Fruit fly (Drosophila melanogaster): ENCODE results near the gene sl.

Gene sl

DNA sequence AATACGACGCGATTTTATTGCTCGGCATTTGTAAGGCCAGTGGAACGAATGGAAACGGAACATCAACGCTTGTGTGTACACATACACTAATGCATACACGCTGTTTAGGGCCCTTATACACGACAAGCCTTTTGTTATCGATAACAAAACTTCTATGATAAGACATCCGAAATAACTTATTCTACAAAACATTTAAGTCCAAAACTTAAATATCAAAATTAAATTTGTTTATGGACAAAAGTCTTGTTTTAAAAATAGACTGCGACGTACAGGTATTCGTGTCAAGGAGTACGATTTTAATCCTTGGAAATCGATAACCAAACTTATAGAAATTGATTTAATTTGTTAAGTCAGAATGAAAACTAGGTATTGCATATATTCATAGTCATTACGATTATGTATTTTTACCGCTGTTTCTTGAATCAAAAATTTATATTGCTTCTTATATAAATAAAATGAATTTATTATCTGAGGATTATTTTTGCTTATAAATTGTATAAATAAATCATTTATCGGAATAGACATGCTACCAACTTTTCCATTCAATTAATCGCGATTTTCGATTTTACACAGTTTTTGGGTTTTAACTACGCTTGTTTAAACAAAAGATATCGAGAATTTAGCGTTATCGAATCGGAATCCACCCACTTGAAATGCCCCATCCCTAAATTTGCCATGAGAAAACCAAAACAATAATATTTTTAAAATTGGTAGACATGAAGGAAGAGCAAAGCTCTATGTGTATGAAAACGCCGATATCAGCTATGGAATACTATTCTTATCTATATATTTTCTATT is 36.8 kb upstream of the sl start, which contains the start of the genes CG9915 and SWIP (continued):
- peak; percentile 30 for TF ChIP-seq BEAF-32 (GFP tag; optimal IDR thresholded peaks at IDR 0.05)
- TF ChIP-seq nom (GFP tag; optimal IDR thresholded peaks at IDR 0.05) = no peak
- TF ChIP-seq Max (GFP tag; optimal IDR thresholded peaks at IDR 0.05) = peak; percentile 21
- peak; percentile 68 for TF ChIP-seq Dref (GFP tag; IDR thresholded peaks at IDR 0.05)
- peak; percentile 9 for TF ChIP-seq grau (tag; optimal IDR thresholded peaks at IDR 0.05)
- no peak for TF ChIP-seq prd (optimal IDR thresholded peaks at IDR 0.05)
- no peak for TF ChIP-seq prd (GFP tag; IDR thresholded peaks at IDR 0.05)
- TF ChIP-seq sna (GFP tag; IDR thresholded peaks at IDR 0.05; ENCODE audit: partially characterized antibody) = peak; percentile 41; the same call in 1 of the 2 replicates
- peak; percentile 75 for TF ChIP-seq tna (GFP tag; IDR thresholded peaks at IDR 0.05; ENCODE audit: partially characterized antibody)
- TF ChIP-seq CG2120 (GFP tag; optimal IDR thresholded peaks at IDR 0.05) = peak; percentile 24
- TF ChIP-seq HLH4C (GFP tag; IDR thresholded peaks at IDR 0.05; ENCODE audit: partially characterized antibody) = peak; percentile 83
- peak; percentile 44 for TF ChIP-seq phol (tag; optimal IDR thresholded peaks at IDR 0.05)
- peak; percentile 77 for TF ChIP-seq nerfin-2 (GFP tag; IDR thresholded peaks at IDR 0.05; ENCODE audit: partially characterized antibody)
- TF ChIP-seq vnd (GFP tag; IDR thresholded peaks at IDR 0.05; ENCODE audit: partially characterized antibody) = peak; percentile 70
- no peak for TF ChIP-seq CG6254 (GFP tag; optimal IDR thresholded peaks at IDR 0.05)
- TF ChIP-seq CG30403 (GFP tag; optimal IDR thresholded peaks at IDR 0.05) = no peak
- no peak for TF ChIP-seq Chrac-16 (GFP tag; optimal IDR thresholded peaks at IDR 0.05)
- TF ChIP-seq stwl (tag; optimal IDR thresholded peaks at IDR 0.05) = peak; percentile 38
- TF ChIP-seq repo (GFP tag; optimal IDR thresholded peaks at IDR 0.05) = no peak
- peak; percentile 16 for TF ChIP-seq Xbp1 (GFP tag; optimal IDR thresholded peaks at IDR 0.05)
- TF ChIP-seq CG2202 (tag; optimal IDR thresholded peaks at IDR 0.05) = no peak
- TF ChIP-seq CG3281 (GFP tag; optimal IDR thresholded peaks at IDR 0.05) = peak; percentile 27
- TF ChIP-seq CG9727 (GFP tag; optimal IDR thresholded peaks at IDR 0.05) = peak; percentile 22
- TF ChIP-seq CG8290 (GFP tag; optimal IDR thresholded peaks at IDR 0.05) = peak; percentile 50
- TF ChIP-seq CG8290 (tag; optimal IDR thresholded peaks at IDR 0.05) = peak in 1 of 2 experiments; percentile 47
- TF ChIP-seq cg (GFP tag; optimal IDR thresholded peaks at IDR 0.05) = peak; percentile 66
- TF ChIP-seq Lim3 (GFP tag; IDR thresholded peaks at IDR 0.05) = no peak
- peak; percentile 12 for TF ChIP-seq CG2712 (tag; optimal IDR thresholded peaks at IDR 0.05)
- no peak for TF ChIP-seq Neu2 (GFP tag; optimal IDR thresholded peaks at IDR 0.05; ENCODE audit: borderline replicate concordance)
- peak in 1 of 2 experiments; percentile 36 for TF ChIP-seq Pdp1 (GFP tag; optimal IDR thresholded peaks at IDR 0.05)
- TF ChIP-seq CG6791 (GFP tag; IDR thresholded peaks at IDR 0.05; ENCODE audit: partially characterized antibody) = peak; percentile 74

DNA sequence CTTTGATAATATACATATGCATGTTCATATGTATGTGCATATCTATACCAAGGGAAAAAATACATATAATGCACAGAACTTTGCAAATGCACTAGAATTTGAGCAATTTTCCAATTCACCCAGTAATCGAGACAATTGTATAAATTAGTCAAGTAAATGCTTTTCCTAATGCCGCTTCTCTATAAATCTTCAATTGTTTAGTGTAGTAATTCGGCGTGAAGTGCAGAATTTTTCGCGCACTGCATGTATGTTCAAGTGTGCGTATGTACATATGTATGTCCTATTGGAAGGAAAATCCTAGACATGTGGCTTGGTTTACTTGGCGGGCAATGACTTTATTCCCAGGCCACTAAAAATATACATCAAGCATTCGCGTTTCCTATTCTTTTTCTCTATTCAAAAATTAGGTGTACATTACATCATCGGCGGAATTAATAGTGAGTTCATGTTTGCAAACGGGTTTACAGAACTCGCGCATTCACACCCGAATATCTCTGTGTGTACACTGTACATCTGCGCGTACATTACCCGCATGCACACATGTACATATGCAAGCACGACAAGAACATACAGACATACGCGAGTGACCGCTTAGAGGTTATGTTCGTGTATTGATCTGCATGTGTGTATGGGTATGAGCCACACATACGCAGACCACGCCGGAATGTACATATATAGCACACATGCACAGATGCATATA is 31.1 kb upstream of the sl start:
- TF ChIP-seq CG8290 (GFP tag; optimal IDR thresholded peaks at IDR 0.05) (no peak), CG8290 (tag; optimal IDR thresholded peaks at IDR 0.05) (peak in 1 of 2 experiments; percentile 54), al (GFP tag; IDR thresholded peaks at IDR 0.05) (no peak), CG10431 (GFP tag; optimal IDR thresholded peaks at IDR 0.05) (no peak), CG10209 (GFP tag; optimal IDR thresholded peaks at IDR 0.05) (no peak), nmo (GFP tag; optimal IDR thresholded peaks at IDR 0.05) (peak; percentile 34), CG16863 (GFP tag; optimal IDR thresholded peaks at IDR 0.05) (no peak), trem (tag; optimal IDR thresholded peaks at IDR 0.05) (no peak), dpn (GFP tag; optimal IDR thresholded peaks at IDR 0.05) (no peak), lov (optimal IDR thresholded peaks at IDR 0.05) (no peak), lov (GFP tag; IDR thresholded peaks at IDR 0.05) (no peak), CG2678 (tag; optimal IDR thresholded peaks at IDR 0.05) (no peak), sc (optimal IDR thresholded peaks at IDR 0.05) (no peak), sc (GFP tag; optimal IDR thresholded peaks at IDR 0.05) (no peak), her (GFP tag; optimal IDR thresholded peaks at IDR 0.05) (no peak), cwo (GFP tag; optimal IDR thresholded peaks at IDR 0.05) (peak; percentile 6), Optix (GFP tag; IDR thresholded peaks at IDR 0.05) (no peak), CG14710 (tag; optimal IDR thresholded peaks at IDR 0.05) (no peak), CG13287 (GFP tag; IDR thresholded peaks at IDR 0.05; ENCODE audit: partially characterized antibody) (no peak), grau (tag; optimal IDR thresholded peaks at IDR 0.05) (no peak)

All from whole organism, embryonic.